Worm (Caenorhabditis elegans): ENCODE measurements around the gene bath-37.

DNA sequence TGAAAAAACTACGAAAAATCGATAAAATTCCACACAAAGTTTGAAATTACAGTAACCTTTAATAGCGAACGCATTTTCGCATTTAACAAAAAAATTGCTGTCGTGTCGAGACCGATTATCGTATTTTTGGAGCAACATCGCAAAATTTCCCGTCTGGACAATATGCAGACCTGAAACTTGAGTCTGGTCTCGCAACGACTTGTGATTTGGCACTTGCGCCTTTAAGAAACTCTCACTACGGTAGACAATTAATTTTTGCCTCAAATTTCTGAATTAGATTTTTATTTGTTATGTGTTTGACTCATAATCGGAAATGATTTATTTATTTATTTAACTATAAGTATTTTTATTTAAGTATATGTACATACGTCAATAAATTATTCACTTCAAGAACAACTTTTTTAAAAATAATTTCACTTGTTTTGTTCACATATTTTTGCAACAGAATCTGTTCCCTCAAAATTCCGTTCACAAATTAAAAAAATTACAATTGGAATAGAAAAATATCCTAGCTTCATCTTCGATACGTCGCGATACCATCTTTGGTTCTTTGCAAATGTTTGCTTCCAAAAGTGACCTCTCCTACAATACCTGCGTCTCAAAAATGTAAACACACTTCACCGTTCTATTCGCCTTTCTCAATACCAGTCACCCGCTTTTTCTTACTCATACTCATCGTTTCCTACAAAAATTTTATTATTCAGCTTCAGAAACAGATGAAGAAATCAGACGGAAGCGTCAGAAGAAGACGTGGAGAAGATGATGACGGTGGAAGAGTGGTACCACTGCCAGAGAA, 20.9 kb upstream of the bath-37 start, which contains the start of gene T12G3.4:
- TF ChIP-seq snpc-4 (tag; optimal IDR thresholded peaks at IDR 0.05): no peak
- no peak for TF ChIP-seq blmp-1 (tag; optimal IDR thresholded peaks at IDR 0.05)
- TF ChIP-seq lsy-2 (tag; optimal IDR thresholded peaks at IDR 0.05): no peak
- TF ChIP-seq nhr-12 (tag; optimal IDR thresholded peaks at IDR 0.05): no peak
- no peak for TF ChIP-seq drap-1 (GFP tag; optimal IDR thresholded peaks at IDR 0.05)
- no peak for TF ChIP-seq elt-1 (tag; optimal IDR thresholded peaks at IDR 0.05; ENCODE audit: borderline replicate concordance, insufficient read depth)
- TF ChIP-seq nhr-76 (tag; optimal IDR thresholded peaks at IDR 0.05): no peak
- no peak for TF ChIP-seq sptf-1 (tag; optimal IDR thresholded peaks at IDR 0.05)
- TF ChIP-seq ztf-11 (tag; optimal IDR thresholded peaks at IDR 0.05): no peak
- no peak for TF ChIP-seq lin-32 (GFP tag; optimal IDR thresholded peaks at IDR 0.05)
- TF ChIP-seq ces-1 (GFP tag; optimal IDR thresholded peaks at IDR 0.05): no peak
- TF ChIP-seq mep-1 (tag; optimal IDR thresholded peaks at IDR 0.05): no peak
- TF ChIP-seq nhr-28 (tag; optimal IDR thresholded peaks at IDR 0.05): no peak
- TF ChIP-seq mab-5 (tag; optimal IDR thresholded peaks at IDR 0.05): no peak

Data from whole organism, mixed stage, embryonic.